Fruit fly (Drosophila melanogaster): ENCODE data around the gene Ranbp21.

- TF ChIP-seq stc (GFP tag; IDR thresholded peaks at IDR 0.05) (no peak; the same call in 1 of the 2 replicates), inv (GFP tag; IDR thresholded peaks at IDR 0.05; ENCODE audit: partially characterized antibody) (peak; percentile 55; the same call in 1 of the 2 replicates), Trl (optimal IDR thresholded peaks at IDR 0.05) (no peak), Trl (GFP tag; optimal IDR thresholded peaks at IDR 0.05) (no peak), Neu2 (GFP tag; optimal IDR thresholded peaks at IDR 0.05; ENCODE audit: borderline replicate concordance) (no peak), zf30C (GFP tag; optimal IDR thresholded peaks at IDR 0.05) (no peak), kay (GFP tag; optimal IDR thresholded peaks at IDR 0.05) (no peak), Tbp (GFP tag; optimal IDR thresholded peaks at IDR 0.05) (no peak), Oaz (GFP tag; IDR thresholded peaks at IDR 0.05) (no peak), Fer2 (tag; optimal IDR thresholded peaks at IDR 0.05) (no peak), Vsx1 (GFP tag; optimal IDR thresholded peaks at IDR 0.05) (no peak)
Measured at dm6 chrX:19622924-19623323, 29.1 kb downstream of the Ranbp21 start, which contains the start of the genes Naa20A and MKP-4.

Data from whole organism, embryonic.